Fruit fly (Drosophila melanogaster) whole organism, prepupa: Measurements from ENCODE around the gene Dyrk2.

Experiments
- CG11902 ChIP-seq: fragments of 200-800 bp; sonication (Bioruptor generic); optimal IDR thresholded peaks from 3 replicates; lab custom pipeline; 2016; ENCODE audit warnings: missing biosample characterization, missing genetic modification characterization
- CG4318 ChIP-seq: fragments of 200-800 bp; sonication (Bioruptor generic); optimal IDR thresholded peaks from 3 replicates; lab custom pipeline; 2017; ENCODE audit warnings: missing biosample characterization, mild to moderate bottlenecking, missing genetic modification characterization
- CG6276 ChIP-seq: fragments of 200-800 bp; sonication (Bioruptor generic); optimal IDR thresholded peaks from 2 replicates; lab custom pipeline; 2017; ENCODE audit warnings: missing biosample characterization, mild to moderate bottlenecking, missing genetic modification characterization
- CG8319 ChIP-seq: fragments of 200-800 bp; sonication (Bioruptor generic); optimal IDR thresholded peaks from 3 replicates; lab custom pipeline; 2016; ENCODE audit warnings: missing biosample characterization, missing genetic modification characterization
- CG8632 ChIP-seq: fragments of 200-800 bp; sonication (Bioruptor generic); optimal IDR thresholded peaks from 3 replicates; lab custom pipeline; 2016; ENCODE audit warnings: missing biosample characterization, missing genetic modification characterization
- vri ChIP-seq: fragments of 200-800 bp; sonication (Bioruptor generic); optimal IDR thresholded peaks from 3 replicates; lab custom pipeline; 2016; ENCODE audit warnings: missing biosample characterization, mild to moderate bottlenecking, missing genetic modification characterization

DNA sequence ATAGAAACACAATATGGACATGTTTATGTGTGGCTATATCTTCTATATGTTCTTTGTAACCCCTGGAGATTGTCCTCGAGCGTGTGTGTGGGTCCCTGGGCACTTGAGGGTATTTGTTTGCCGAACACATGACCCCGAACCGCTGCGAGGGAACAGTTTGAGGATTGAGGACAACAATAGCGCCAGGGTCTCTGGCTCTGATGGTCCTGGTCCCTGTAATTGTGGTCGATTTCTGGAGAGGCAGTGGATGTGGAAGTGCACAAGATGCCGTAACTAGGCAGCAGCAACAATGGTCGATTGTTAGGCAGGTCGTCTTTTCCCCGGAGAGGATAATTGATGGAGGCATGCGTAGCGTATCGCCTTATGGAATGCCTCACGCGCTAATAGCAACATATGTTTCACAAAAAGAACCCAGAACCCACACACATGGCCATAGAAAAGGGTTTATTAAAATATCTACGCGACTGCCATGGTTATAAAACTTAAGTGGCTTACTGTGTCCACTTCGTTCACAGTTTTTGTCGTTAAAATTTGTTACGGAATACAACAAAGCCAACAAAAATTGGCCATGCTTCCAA is 31.2 kb upstream of the Dyrk2 start:
- no peak for TF ChIP-seq CG11902 (GFP tag; lab: Kevin White, UChicago)
- TF ChIP-seq CG8632 (GFP tag; lab: Kevin White, UChicago), result no peak
- TF ChIP-seq CG4318 (GFP tag; lab: Kevin White, UChicago), result no peak
- no peak for TF ChIP-seq CG8319 (GFP tag; lab: Kevin White, UChicago)
- TF ChIP-seq CG6276 (GFP tag; lab: Kevin White, UChicago), result no peak
- no peak for TF ChIP-seq vri (GFP tag; lab: Kevin White, UChicago)
